Worm (Caenorhabditis elegans) whole organism, late embryonic: ENCODE results near the gene rsf-1.

ENCODE experiments used
- C38D4.7 ChIP-seq: fragments of 200-800 bp; sonication (Bioruptor generic); optimal IDR thresholded peaks from 2 replicates; lab custom pipeline; 2018; ENCODE audit warnings: mild to moderate bottlenecking, missing genetic modification characterization, moderate library complexity, missing compliant biosample characterization
- F13H6.1 ChIP-seq: sonication (generic microtip); optimal IDR thresholded peaks from 2 replicates; lab custom pipeline; 2016; ENCODE audit warnings: missing genetic modification characterization, missing compliant biosample characterization
- dmd-4 ChIP-seq: sonication (generic microtip); optimal IDR thresholded peaks from 2 replicates; lab custom pipeline; 2016; ENCODE audit warnings: borderline replicate concordance, missing genetic modification characterization, missing compliant biosample characterization
- fkh-10 ChIP-seq: fragments of 150-350 bp; optimal IDR thresholded peaks from 2 replicates; lab custom pipeline; 2014; ENCODE audit warnings: missing biosample characterization, missing genetic modification reagents, missing genetic modification characterization
- lim-6 ChIP-seq: sonication (generic microtip); optimal IDR thresholded peaks from 2 replicates; lab custom pipeline; 2016; ENCODE audit warnings: missing genetic modification characterization, missing compliant biosample characterization
- madf-2 ChIP-seq: sonication (generic microtip); optimal IDR thresholded peaks from 2 replicates; lab custom pipeline; 2017; ENCODE audit warnings: missing genetic modification characterization, missing compliant biosample characterization
- nhr-11 ChIP-seq: fragments of 150-350 bp; optimal IDR thresholded peaks from 2 replicates; lab custom pipeline; 2014; ENCODE audit warnings: missing biosample characterization, missing genetic modification characterization
- pqm-1 ChIP-seq: sonication (generic microtip); optimal IDR thresholded peaks from 2 replicates; lab custom pipeline; 2016; ENCODE audit warnings: missing genetic modification characterization, missing compliant biosample characterization
- sox-4 ChIP-seq: sonication (generic microtip); optimal IDR thresholded peaks from 2 replicates; lab custom pipeline; 2017; ENCODE audit warnings: mild to moderate bottlenecking, missing genetic modification characterization, inconsistent platforms, missing compliant biosample characterization

ce11 chrII:11270829-11271228, 35.4 kb upstream of the rsf-1 start:
- TF ChIP-seq pqm-1 (tag; lab: Kevin White, UChicago) (no peak), C38D4.7 (no peak), F13H6.1 (tag; lab: Kevin White, UChicago) (no peak), madf-2 (tag; lab: Kevin White, UChicago) (no peak), lim-6 (tag; lab: Kevin White, UChicago) (no peak), nhr-11 (tag; lab: Kevin White, UChicago) (no peak), sox-4 (tag; lab: Kevin White, UChicago) (no peak), dmd-4 (tag; lab: Kevin White, UChicago) (no peak), fkh-10 (GFP tag; lab: Kevin White, UChicago) (no peak)
